Comparison of ENCODE assay signal across 8 worm cellular contexts in the genomic region with DNA sequence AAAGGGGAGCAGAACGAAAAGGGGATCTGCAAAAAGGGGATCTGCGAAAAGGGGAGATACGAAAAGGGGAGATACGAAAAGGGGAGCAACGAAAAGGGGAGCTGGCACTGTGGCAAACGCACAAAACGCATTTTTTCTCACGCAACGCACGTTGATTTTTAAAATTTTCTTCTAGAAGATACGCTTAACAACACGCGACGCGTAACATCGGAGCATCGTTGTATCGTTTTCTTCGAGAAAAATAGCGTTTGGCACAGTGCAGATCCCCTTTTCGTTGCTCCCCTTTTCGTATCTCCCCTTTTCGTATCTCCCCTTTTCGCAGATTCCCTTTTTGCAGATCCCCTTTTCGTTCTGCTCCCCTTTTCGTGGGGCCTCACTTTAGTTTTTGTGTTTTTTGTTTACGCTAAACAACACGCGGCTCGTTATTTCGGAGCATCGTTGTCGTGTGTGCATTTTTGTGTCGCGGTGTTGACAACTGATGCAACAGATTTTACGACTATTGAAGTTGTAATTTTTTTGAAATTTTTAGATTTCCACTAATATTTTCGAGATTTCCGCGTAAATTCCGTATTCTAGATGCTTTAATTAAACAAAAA.
A peak's percentile ranks its signal among the peaks of the same experiment; 100 is the strongest.
TF ChIP-seq lines count a peak whose summit lies in the region.

No protein-coding gene starts in this region.

TF ChIP-seq in whole organism, L1 larva, 84 proteins besides CTCF, POLR2A, EP300 and RAD21 (continues in another document):
- TF ChIP-seq mab-9 (GFP tag; IDR thresholded peaks at IDR 0.05; lab: Robert Waterston, UW) (0 out of 2 replicates have a peak, but pooled peaks have one; percentile 56), tbx-2 (tag; optimal IDR thresholded peaks at IDR 0.05; lab: Kevin White, UChicago) (peak; percentile 36), lsy-2 (tag; optimal IDR thresholded peaks at IDR 0.05; lab: Kevin White, UChicago) (peak; percentile 30 to 37), lin-35 (GFP tag; optimal IDR thresholded peaks at IDR 0.05; lab: Kevin White, UChicago) (peak in 1 of 2 experiments; percentile 39), fkh-8 (tag; optimal IDR thresholded peaks at IDR 0.05; lab: Kevin White, UChicago) (peak; percentile 43), ceh-82 (tag; optimal IDR thresholded peaks at IDR 0.05; lab: Kevin White, UChicago) (peak in 1 of 3 experiments; percentile 52), snu-23 (GFP tag; optimal IDR thresholded peaks at IDR 0.05; lab: Kevin White, UChicago) (peak; percentile 31), xbp-1 (tag; optimal IDR thresholded peaks at IDR 0.05; lab: Kevin White, UChicago) (peak; percentile 17)

TF ChIP-seq in whole organism, L2 larva, 48 proteins besides CTCF, POLR2A, EP300 and RAD21:
- peak; percentile 40 for TF ChIP-seq C34F6.9 (tag; optimal IDR thresholded peaks at IDR 0.05; lab: Kevin White, UChicago)
- peak; percentile 25 for TF ChIP-seq nhr-129 (tag; optimal IDR thresholded peaks at IDR 0.05; lab: Kevin White, UChicago)
- TF ChIP-seq lsy-2 (tag; optimal IDR thresholded peaks at IDR 0.05; lab: Kevin White, UChicago), result peak; percentile 5 to 59
- peak; percentile 61 for TF ChIP-seq unc-55 (GFP tag; optimal IDR thresholded peaks at IDR 0.05; lab: Kevin White, UChicago)
- peak; percentile 19 for TF ChIP-seq lin-13 (GFP tag; optimal IDR thresholded peaks at IDR 0.05; lab: Kevin White, UChicago)
- peak; percentile 20 for TF ChIP-seq crh-2 (tag; optimal IDR thresholded peaks at IDR 0.05; lab: Kevin White, UChicago)
TF ChIP-seq in whole organism, L2 larva: peak in this region for 6; not testable (repeated sequence) for 42.

TF ChIP-seq in whole organism, L3 larva, 47 proteins besides CTCF, POLR2A, EP300 and RAD21:
- peak; percentile 44 for TF ChIP-seq lin-15B (tag; optimal IDR thresholded peaks at IDR 0.05; lab: Kevin White, UChicago)
- TF ChIP-seq pha-4 (tag; optimal IDR thresholded peaks at IDR 0.05; lab: Kevin White, UChicago), result peak; percentile 16
- TF ChIP-seq nfya-1 (tag; optimal IDR thresholded peaks at IDR 0.05; lab: Kevin White, UChicago; ENCODE audit: insufficient read depth), result peak; percentile 34
- peak; percentile 23 for TF ChIP-seq lin-39 (tag; optimal IDR thresholded peaks at IDR 0.05; lab: Kevin White, UChicago)

TF ChIP-seq in whole organism, L4 larva, 104 proteins besides CTCF, POLR2A, EP300 and RAD21 (continues in another document):
- peak; percentile 48; the same call in 1 of the 2 replicates for TF ChIP-seq vab-7 (GFP tag; IDR thresholded peaks at IDR 0.05; lab: Robert Waterston, UW)
- peak; percentile 2 for TF ChIP-seq dpl-1 (GFP tag; optimal IDR thresholded peaks at IDR 0.05; lab: Kevin White, UChicago)
- 0 out of 2 replicates have a peak, but pooled peaks have one; percentile 10 for TF ChIP-seq egl-43 (GFP tag; IDR thresholded peaks at IDR 0.05; lab: Robert Waterston, UW)
- 0 out of 2 replicates have a peak, but pooled peaks have one; percentile 63 for TF ChIP-seq ceh-44 (GFP tag; IDR thresholded peaks at IDR 0.05; lab: Robert Waterston, UW)
- TF ChIP-seq lsy-2 (tag; optimal IDR thresholded peaks at IDR 0.05; lab: Kevin White, UChicago), result peak in 1 of 2 experiments; percentile 14
- TF ChIP-seq hif-1 (tag; optimal IDR thresholded peaks at IDR 0.05; lab: Kevin White, UChicago), result peak in 1 of 2 experiments; percentile 43
- peak; percentile 61 for TF ChIP-seq hmg-1.1 (GFP tag; IDR thresholded peaks at IDR 0.05; lab: Robert Waterston, UW)
- peak; percentile 61 for TF ChIP-seq unc-130 (GFP tag; optimal IDR thresholded peaks at IDR 0.05; lab: Kevin White, UChicago)
- peak; percentile 100 for TF ChIP-seq Y48G9A.11 (GFP tag; IDR thresholded peaks at IDR 0.05; lab: Robert Waterston, UW)
- peak; percentile 25 for TF ChIP-seq rbr-2 (tag; optimal IDR thresholded peaks at IDR 0.05; lab: Kevin White, UChicago)
- peak; percentile 36; the same call in 1 of the 2 replicates for TF ChIP-seq madf-9 (GFP tag; conservative IDR thresholded peaks at IDR 0.05; lab: Robert Waterston, UW)

TF ChIP-seq in whole organism, early embryonic, 17 proteins besides CTCF, POLR2A, EP300 and RAD21:
- 0 out of 2 replicates have a peak, but pooled peaks have one; percentile 8 for TF ChIP-seq pes-1 (GFP tag; IDR thresholded peaks at IDR 0.05; lab: Robert Waterston, UW)

TF ChIP-seq in whole organism, late embryonic, 69 proteins besides CTCF, POLR2A, EP300 and RAD21:
- peak; percentile 54 for TF ChIP-seq C08G9.2 (tag; optimal IDR thresholded peaks at IDR 0.05; lab: Kevin White, UChicago)
- TF ChIP-seq lim-6 (tag; optimal IDR thresholded peaks at IDR 0.05; lab: Kevin White, UChicago), result peak; percentile 59
- TF ChIP-seq rnt-1 (tag; optimal IDR thresholded peaks at IDR 0.05; lab: Kevin White, UChicago), result peak; percentile 21
- peak; percentile 88 for TF ChIP-seq ceh-31 (tag; optimal IDR thresholded peaks at IDR 0.05; lab: Kevin White, UChicago)
- peak; percentile 35 for TF ChIP-seq ceh-14 (tag; optimal IDR thresholded peaks at IDR 0.05; lab: Kevin White, UChicago)
- TF ChIP-seq dmd-4 (tag; optimal IDR thresholded peaks at IDR 0.05; lab: Kevin White, UChicago; ENCODE audit: borderline replicate concordance), result peak; percentile 17
- TF ChIP-seq tbx-2 (tag; optimal IDR thresholded peaks at IDR 0.05; lab: Kevin White, UChicago), result peak; percentile 31
- TF ChIP-seq ceh-18 (tag; optimal IDR thresholded peaks at IDR 0.05; lab: Kevin White, UChicago), result peak; percentile 3
- TF ChIP-seq unc-42 (tag; optimal IDR thresholded peaks at IDR 0.05; lab: Kevin White, UChicago), result peak; percentile 12
- TF ChIP-seq zip-5 (tag; optimal IDR thresholded peaks at IDR 0.05; lab: Kevin White, UChicago), result peak; percentile 55
- peak; percentile 49 for TF ChIP-seq ets-4 (tag; optimal IDR thresholded peaks at IDR 0.05; lab: Kevin White, UChicago)
- TF ChIP-seq ceh-2 (tag; optimal IDR thresholded peaks at IDR 0.05; lab: Kevin White, UChicago), result peak; percentile 50
- TF ChIP-seq fax-1 (tag; optimal IDR thresholded peaks at IDR 0.05; lab: Kevin White, UChicago), result peak; percentile 21
TF ChIP-seq in whole organism, late embryonic: peak in this region for 13; not testable (repeated sequence) for 56.

TF ChIP-seq in whole organism, midembryonic, 9 proteins besides CTCF, POLR2A, EP300 and RAD21:
- 0 out of 2 replicates have a peak, but pooled peaks have one; percentile 12 for TF ChIP-seq ref-1 (GFP tag; conservative IDR thresholded peaks at IDR 0.05; lab: Robert Waterston, UW)
- 0 out of 2 replicates have a peak, but pooled peaks have one; percentile 26 for TF ChIP-seq ztf-23 (GFP tag; IDR thresholded peaks at IDR 0.05; lab: Robert Waterston, UW)

TF ChIP-seq in whole organism, young adult, 124 proteins besides CTCF, POLR2A, EP300 and RAD21:
- peak; percentile 82 for TF ChIP-seq rcor-1 (GFP tag; IDR thresholded peaks at IDR 0.05; lab: Robert Waterston, UW)
- peak; percentile 67 for TF ChIP-seq hsf-1 (GFP tag; IDR thresholded peaks at IDR 0.05; lab: Robert Waterston, UW)
- TF ChIP-seq dpl-1 (GFP tag; optimal IDR thresholded peaks at IDR 0.05; lab: Kevin White, UChicago), result peak; percentile 21
- TF ChIP-seq Y53G8AR.9 (GFP tag; conservative IDR thresholded peaks at IDR 0.05; lab: Robert Waterston, UW), result 0 out of 2 replicates have a peak, but pooled peaks have one; percentile 8
- peak; percentile 34 for TF ChIP-seq snpc-4 (GFP tag; optimal IDR thresholded peaks at IDR 0.05; lab: Kevin White, UChicago)
- TF ChIP-seq snpc-4 (tag; optimal IDR thresholded peaks at IDR 0.05; lab: Kevin White, UChicago), result peak in 1 of 4 experiments; percentile 43
- peak; percentile 77 for TF ChIP-seq pbrm-1 (GFP tag; IDR thresholded peaks at IDR 0.05; lab: Robert Waterston, UW)
- TF ChIP-seq lir-1 (GFP tag; conservative IDR thresholded peaks at IDR 0.05; lab: Robert Waterston, UW), result peak; percentile 51; the same call in 1 of the 2 replicates
- TF ChIP-seq athp-1 (tag; optimal IDR thresholded peaks at IDR 0.05; lab: Kevin White, UChicago), result peak; percentile 25
- TF ChIP-seq bed-1 (GFP tag; IDR thresholded peaks at IDR 0.05; lab: Robert Waterston, UW), result 0 out of 2 replicates have a peak, but pooled peaks have one; percentile 27
- TF ChIP-seq ztf-28 (GFP tag; IDR thresholded peaks at IDR 0.05; lab: Robert Waterston, UW), result peak; percentile 93
- TF ChIP-seq Y67H2A.10 (GFP tag; conservative IDR thresholded peaks at IDR 0.05; lab: Robert Waterston, UW), result peak; percentile 75; the same call in 1 of the 2 replicates
- peak; percentile 21 for TF ChIP-seq lin-54 (GFP tag; optimal IDR thresholded peaks at IDR 0.05; lab: Kevin White, UChicago)
- peak; percentile 82 for TF ChIP-seq Y95B8A.8 (GFP tag; IDR thresholded peaks at IDR 0.05; lab: Robert Waterston, UW)
- peak; percentile 96 for TF ChIP-seq D2030.7 (GFP tag; IDR thresholded peaks at IDR 0.05; lab: Robert Waterston, UW)
- peak; percentile 83 for TF ChIP-seq attf-6 (GFP tag; IDR thresholded peaks at IDR 0.05; lab: Robert Waterston, UW)
- peak; percentile 63 for TF ChIP-seq mcd-1 (GFP tag; IDR thresholded peaks at IDR 0.05; lab: Robert Waterston, UW)
- TF ChIP-seq egrh-3 (GFP tag; IDR thresholded peaks at IDR 0.05; lab: Robert Waterston, UW), result 0 out of 2 replicates have a peak, but pooled peaks have one; percentile 61
- peak; percentile 54 for TF ChIP-seq F33H1.4 (GFP tag; IDR thresholded peaks at IDR 0.05; lab: Robert Waterston, UW)
- peak; percentile 99 for TF ChIP-seq attf-3 (GFP tag; conservative IDR thresholded peaks at IDR 0.05; lab: Robert Waterston, UW)
- TF ChIP-seq madf-8 (GFP tag; conservative IDR thresholded peaks at IDR 0.05; lab: Robert Waterston, UW), result peak; percentile 37
- TF ChIP-seq madf-10 (tag; optimal IDR thresholded peaks at IDR 0.05; lab: Kevin White, UChicago), result peak; percentile 9
- TF ChIP-seq efl-1 (GFP tag; optimal IDR thresholded peaks at IDR 0.05; lab: Kevin White, UChicago), result peak; percentile 26
- TF ChIP-seq F49E8.2 (tag; optimal IDR thresholded peaks at IDR 0.05; lab: Kevin White, UChicago; ENCODE audit: insufficient read depth), result peak; percentile 36
- peak; percentile 70 for TF ChIP-seq B0019.2 (GFP tag; conservative IDR thresholded peaks at IDR 0.05; lab: Robert Waterston, UW)
- peak; percentile 87 for TF ChIP-seq ceh-91 (GFP tag; IDR thresholded peaks at IDR 0.05; lab: Robert Waterston, UW)
- TF ChIP-seq ceh-100 (GFP tag; IDR thresholded peaks at IDR 0.05; lab: Robert Waterston, UW), result peak; percentile 98
- peak; percentile 51 for TF ChIP-seq lsl-1 (GFP tag; optimal IDR thresholded peaks at IDR 0.05; lab: Kevin White, UChicago)
- TF ChIP-seq bed-2 (GFP tag; IDR thresholded peaks at IDR 0.05; lab: Robert Waterston, UW), result peak; percentile 58; the same call in 1 of the 2 replicates
- TF ChIP-seq madf-6 (GFP tag; IDR thresholded peaks at IDR 0.05; lab: Robert Waterston, UW), result peak; percentile 72
